Fruit fly (Drosophila melanogaster) whole organism, embryonic: ENCODE results near the gene Gr61a.
A peak's percentile ranks its signal among the peaks of the same experiment; 100 is the strongest.

Source experiments
- Aef1 ChIP-seq: fragments of 200-800 bp; sonication (Bioruptor generic); IDR thresholded peaks from 3 replicates; pipeline ENCODE4 v1.3.6; 2022; ENCODE audit warnings: missing biosample characterization, missing genetic modification characterization
- B-H1 ChIP-seq: fragments of 200-800 bp; sonication (Bioruptor generic); IDR thresholded peaks from 3 replicates; pipeline ENCODE4 v1.3.6; 2022; ENCODE audit warnings: missing biosample characterization, missing genetic modification characterization
- BEAF-32 ChIP-seq: fragments of 200-800 bp; sonication (Bioruptor generic); optimal IDR thresholded peaks from 3 replicates; lab custom pipeline; 2017; ENCODE audit warnings: missing biosample characterization, missing genetic modification characterization, mild to moderate bottlenecking, moderate library complexity, missing genetic modification reagents
- CG10147 ChIP-seq: fragments of 200-800 bp; sonication (Bioruptor generic); optimal IDR thresholded peaks from 2 replicates; lab custom pipeline; 2019; ENCODE audit warnings: missing biosample characterization, mild to moderate bottlenecking, missing genetic modification characterization, moderate library complexity
- CG10321 ChIP-seq: fragments of 200-800 bp; sonication (Bioruptor generic); IDR thresholded peaks from 2 replicates; pipeline ENCODE4 v1.3.6; 2022; ENCODE audit warnings: missing biosample characterization, missing genetic modification characterization
- CG10366 ChIP-seq: fragments of 200-800 bp; sonication (Bioruptor generic); IDR thresholded peaks from 2 replicates; pipeline ENCODE4 v1.3.6; 2022; ENCODE audit warnings: missing biosample characterization, missing genetic modification characterization
- CG10654 ChIP-seq: fragments of 200-800 bp; sonication (Bioruptor generic); optimal IDR thresholded peaks from 2 replicates; lab custom pipeline; 2016; ENCODE audit warnings: missing biosample characterization, missing genetic modification characterization
- CG10979 ChIP-seq: fragments of 200-800 bp; sonication (Bioruptor generic); optimal IDR thresholded peaks from 2 replicates; lab custom pipeline; 2018; ENCODE audit warnings: missing biosample characterization, mild to moderate bottlenecking, missing genetic modification characterization, moderate library complexity
- CG11723 ChIP-seq: fragments of 200-800 bp; sonication (Bioruptor generic); optimal IDR thresholded peaks from 2 replicates; lab custom pipeline; 2017; ENCODE audit warnings: missing biosample characterization, mild to moderate bottlenecking, missing genetic modification characterization
- CG13123 ChIP-seq: fragments of 200-800 bp; sonication (Bioruptor generic); optimal IDR thresholded peaks from 2 replicates; lab custom pipeline; 2016; ENCODE audit warnings: missing biosample characterization, missing genetic modification characterization
- CG14441 ChIP-seq: fragments of 200-800 bp; sonication (Bioruptor generic); IDR thresholded peaks from 2 replicates; pipeline ENCODE4 v1.3.6; 2022; ENCODE audit warnings: missing biosample characterization, missing genetic modification characterization
- CG17385 ChIP-seq: fragments of 200-800 bp; sonication (Bioruptor generic); optimal IDR thresholded peaks from 3 replicates; lab custom pipeline; 2018; ENCODE audit warnings: missing biosample characterization, mild to moderate bottlenecking, missing genetic modification characterization
- CG1792 ChIP-seq: fragments of 200-800 bp; sonication (Bioruptor generic); optimal IDR thresholded peaks from 2 replicates; lab custom pipeline; 2016; ENCODE audit warnings: missing biosample characterization, missing genetic modification characterization
- CG2120 ChIP-seq: fragments of 200-800 bp; sonication (Bioruptor generic); optimal IDR thresholded peaks from 3 replicates; lab custom pipeline; 2016; ENCODE audit warnings: missing biosample characterization, missing genetic modification characterization
- CG30020 ChIP-seq: fragments of 200-800 bp; optimal IDR thresholded peaks from 2 replicates; lab custom pipeline; 2019; ENCODE audit warnings: missing biosample characterization, mild to moderate bottlenecking, missing genetic modification characterization, moderate library complexity
- CG4360 ChIP-seq: fragments of 200-800 bp; sonication (Bioruptor generic); IDR thresholded peaks from 2 replicates; pipeline ENCODE4 v1.3.6; 2022; ENCODE audit warnings: missing biosample characterization, missing genetic modification characterization
- CG4854 ChIP-seq: fragments of 200-800 bp; sonication (Bioruptor generic); optimal IDR thresholded peaks from 2 replicates; lab custom pipeline; 2016; ENCODE audit warnings: missing biosample characterization, missing genetic modification characterization, inconsistent platforms
- CG7357 ChIP-seq: fragments of 200-800 bp; sonication (Bioruptor generic); IDR thresholded peaks from 3 replicates; pipeline ENCODE4 v1.3.6; 2022; ENCODE audit warnings: missing biosample characterization, missing genetic modification characterization
- CG8924 ChIP-seq: fragments of 200-800 bp; optimal IDR thresholded peaks from 3 replicates; lab custom pipeline; 2019; ENCODE audit warnings: missing biosample characterization, mild to moderate bottlenecking, missing genetic modification characterization, moderate library complexity
- CG9727 ChIP-seq: fragments of 200-800 bp; sonication (Bioruptor generic); optimal IDR thresholded peaks from 3 replicates; lab custom pipeline; 2017; ENCODE audit warnings: missing biosample characterization, mild to moderate bottlenecking, missing genetic modification characterization
- Drgx ChIP-seq: fragments of 200-800 bp; sonication (Bioruptor generic); IDR thresholded peaks from 2 replicates; pipeline ENCODE4 v1.3.6; 2022; ENCODE audit warnings: missing biosample characterization, missing genetic modification characterization
- Fer3 ChIP-seq: fragments of 200-800 bp; sonication (Bioruptor generic); optimal IDR thresholded peaks from 2 replicates; lab custom pipeline; 2018; ENCODE audit warnings: missing biosample characterization, mild to moderate bottlenecking, missing genetic modification characterization, moderate library complexity
- HmgD ChIP-seq: fragments of 200-800 bp; sonication (Bioruptor generic); optimal IDR thresholded peaks from 3 replicates; lab custom pipeline; 2016; ENCODE audit warnings: missing biosample characterization, missing genetic modification characterization
- Mad ChIP-seq: fragments of 200-800 bp; sonication (Bioruptor generic); optimal IDR thresholded peaks from 2 replicates; lab custom pipeline; 2016; ENCODE audit warnings: missing biosample characterization, missing genetic modification characterization
- Mrtf ChIP-seq: fragments of 200-800 bp; sonication (Bioruptor generic); IDR thresholded peaks from 3 replicates; pipeline ENCODE4 v1.3.6; 2022; ENCODE audit warnings: missing biosample characterization, missing genetic modification characterization
- Oaz ChIP-seq: fragments of 200-800 bp; sonication (Bioruptor generic); IDR thresholded peaks from 2 replicates; pipeline ENCODE4 v1.3.6; 2022; ENCODE audit warnings: missing biosample characterization, missing genetic modification characterization
- Ravus ChIP-seq: fragments of 200-800 bp; sonication (Bioruptor generic); IDR thresholded peaks from 2 replicates; pipeline ENCODE4 v1.3.6; 2022; ENCODE audit warnings: missing biosample characterization, missing genetic modification characterization
- YL-1 ChIP-seq: fragments of 200-800 bp; sonication (Bioruptor generic); optimal IDR thresholded peaks from 3 replicates; lab custom pipeline; 2017; ENCODE audit warnings: missing biosample characterization, mild to moderate bottlenecking, missing genetic modification characterization
- bab2 ChIP-seq: fragments of 200-800 bp; sonication (Bioruptor generic); optimal IDR thresholded peaks from 2 replicates; lab custom pipeline; 2016; ENCODE audit warnings: missing biosample characterization, missing genetic modification characterization
- bigmax ChIP-seq: fragments of 200-800 bp; sonication (Bioruptor generic); optimal IDR thresholded peaks from 2 replicates; lab custom pipeline; 2018; ENCODE audit warnings: missing biosample characterization, mild to moderate bottlenecking, missing genetic modification characterization
- btn ChIP-seq: fragments of 200-800 bp; sonication (Bioruptor generic); optimal IDR thresholded peaks from 2 replicates; lab custom pipeline; 2016; ENCODE audit warnings: missing biosample characterization, missing genetic modification characterization
- cg ChIP-seq: fragments of 200-800 bp; sonication (Bioruptor generic); optimal IDR thresholded peaks from 3 replicates; lab custom pipeline; 2019; ENCODE audit warnings: missing biosample characterization, mild to moderate bottlenecking, missing genetic modification characterization, moderate library complexity
- dan ChIP-seq: fragments of 200-800 bp; sonication (Bioruptor generic); IDR thresholded peaks from 2 replicates; pipeline ENCODE4 v1.3.6; 2022; ENCODE audit warnings: missing biosample characterization, missing genetic modification characterization
- danr ChIP-seq: fragments of 200-800 bp; sonication (Bioruptor generic); IDR thresholded peaks from 2 replicates; pipeline ENCODE4 v1.3.6; 2022; ENCODE audit warnings: missing biosample characterization, missing genetic modification characterization
- dimm ChIP-seq: fragments of 200-800 bp; sonication (Bioruptor generic); IDR thresholded peaks from 2 replicates; pipeline ENCODE4 v1.3.6; 2022; ENCODE audit warnings: missing biosample characterization, missing genetic modification characterization
- ems ChIP-seq: fragments of 200-800 bp; sonication (Bioruptor generic); optimal IDR thresholded peaks from 3 replicates; lab custom pipeline; 2016; ENCODE audit warnings: missing biosample characterization, missing genetic modification characterization
- ftz-f1 ChIP-seq: fragments of 200-800 bp; sonication (Bioruptor generic); optimal IDR thresholded peaks from 2 replicates; lab custom pipeline; 2016; ENCODE audit warnings: missing biosample characterization, missing genetic modification characterization
- h ChIP-seq: fragments of >200 bp; optimal IDR thresholded peaks from 2 replicates; lab custom pipeline; 2017
- hkb ChIP-seq, 2 experiments: fragments of 200-800 bp in 1 of 2; fragments of >200 bp in 1 of 2; sonication (Bioruptor generic) in 1 of 2; IDR thresholded peaks in 1 of 2; optimal IDR thresholded peaks in 1 of 2; 2 replicates each; pipeline versions ENCODE4 v1.3.6 to Lab custom; 2017 to 2022; ENCODE audit warnings: missing biosample characterization in 1 of 2, missing genetic modification characterization in 1 of 2
- insv ChIP-seq, 2 experiments: fragments of 200-800 bp; sonication (Bioruptor generic); optimal IDR thresholded peaks; 3 replicates each; lab custom pipeline; 2016 to 2018; ENCODE audit warnings: missing biosample characterization in 2 of 2, missing genetic modification characterization in 2 of 2
- inv ChIP-seq: fragments of 200-800 bp; sonication (Bioruptor generic); IDR thresholded peaks from 2 replicates; pipeline ENCODE4 v1.3.6; 2022; ENCODE audit warnings: missing biosample characterization, missing genetic modification characterization; ENCODE audit not compliant: partially characterized antibody
- lmd ChIP-seq: fragments of 200-800 bp; sonication (Bioruptor generic); IDR thresholded peaks from 2 replicates; pipeline ENCODE4 v1.3.6; 2022; ENCODE audit warnings: missing biosample characterization, missing genetic modification characterization
- pfk ChIP-seq: fragments of 200-800 bp; sonication (Bioruptor generic); optimal IDR thresholded peaks from 2 replicates; lab custom pipeline; 2018; ENCODE audit warnings: missing biosample characterization, mild to moderate bottlenecking, missing genetic modification characterization, moderate library complexity
- pita ChIP-seq: fragments of 200-800 bp; sonication (Bioruptor generic); optimal IDR thresholded peaks from 2 replicates; lab custom pipeline; 2017; ENCODE audit warnings: missing biosample characterization, mild to moderate bottlenecking, missing genetic modification characterization
- salm ChIP-seq: fragments of 200-800 bp; sonication (Bioruptor generic); optimal IDR thresholded peaks from 2 replicates; lab custom pipeline; 2018; ENCODE audit warnings: missing biosample characterization, mild to moderate bottlenecking, missing genetic modification characterization
- schlank ChIP-seq: fragments of 200-800 bp; sonication (Bioruptor generic); optimal IDR thresholded peaks from 2 replicates; lab custom pipeline; 2018; ENCODE audit warnings: missing biosample characterization, mild to moderate bottlenecking, missing genetic modification characterization
- sisA ChIP-seq: fragments of 200-800 bp; sonication (Bioruptor generic); IDR thresholded peaks from 2 replicates; pipeline ENCODE4 v1.3.6; 2022; ENCODE audit warnings: missing biosample characterization, missing genetic modification characterization
- slou ChIP-seq: fragments of 200-800 bp; sonication (Bioruptor generic); optimal IDR thresholded peaks from 3 replicates; lab custom pipeline; 2016; ENCODE audit warnings: missing biosample characterization, missing genetic modification characterization
- slp2 ChIP-seq: fragments of 200-800 bp; sonication (Bioruptor generic); optimal IDR thresholded peaks from 2 replicates; lab custom pipeline; 2016; ENCODE audit warnings: missing biosample characterization, missing genetic modification characterization
- sob ChIP-seq: fragments of 200-800 bp; sonication (Bioruptor generic); IDR thresholded peaks from 2 replicates; pipeline ENCODE4 v1.3.6; 2022; ENCODE audit warnings: missing biosample characterization, missing genetic modification characterization
- stwl ChIP-seq: fragments of 200-800 bp; sonication (Bioruptor generic); optimal IDR thresholded peaks from 3 replicates; lab custom pipeline; 2018; ENCODE audit warnings: missing biosample characterization, mild to moderate bottlenecking, missing genetic modification characterization, moderate library complexity
- zen ChIP-seq: fragments of 200-800 bp; sonication (Bioruptor generic); optimal IDR thresholded peaks from 3 replicates; lab custom pipeline; 2018; ENCODE audit warnings: missing biosample characterization, mild to moderate bottlenecking, missing genetic modification characterization, moderate library complexity

Gr61a gene

dm6 chr3L:884239-884638 is 43.0 kb downstream of the Gr61a start (continued):
- TF ChIP-seq slp2 (no peak), dimm (GFP tag; lab: Robert Waterston, UW) (no peak), CG9727 (GFP tag; lab: Kevin White, UChicago) (no peak), CG1792 (no peak), Fer3 (peak; percentile 23), pfk (no peak), btn (no peak), bigmax (GFP tag; lab: Kevin White, UChicago) (no peak), Mrtf (peak; percentile 10; the same call in 1 of the 3 replicates), zen (no peak), CG10654 (GFP tag; lab: Kevin White, UChicago) (no peak), ftz-f1 (GFP tag; lab: Kevin White, UChicago) (no peak), inv (GFP tag; lab: Robert Waterston, UW) (no peak), CG30020 (tag; lab: Kevin White, UChicago) (no peak), CG2120 (GFP tag; lab: Kevin White, UChicago) (peak; percentile 5), CG4360 (GFP tag; lab: Robert Waterston, UW) (no peak), sisA (GFP tag; lab: Robert Waterston, UW) (no peak), CG11723 (GFP tag; lab: Kevin White, UChicago) (no peak), YL-1 (no peak), cg (GFP tag; lab: Kevin White, UChicago) (no peak), Ravus (GFP tag; lab: Robert Waterston, UW) (no peak), danr (GFP tag; lab: Robert Waterston, UW) (no peak), dan (GFP tag; lab: Robert Waterston, UW) (no peak), CG7357 (GFP tag; lab: Robert Waterston, UW) (no peak), CG14441 (no peak), stwl (no peak), CG13123 (GFP tag; lab: Kevin White, UChicago) (no peak), pita (GFP tag; lab: Kevin White, UChicago) (no peak), CG10366 (GFP tag; lab: Robert Waterston, UW) (no peak), CG10321 (GFP tag; lab: Robert Waterston, UW) (no peak), h (lab: Kevin White, UChicago) (no peak), lmd (GFP tag; lab: Robert Waterston, UW) (peak; percentile 25; the same call in 1 of the 2 replicates), sob (peak; percentile 23; the same call in 1 of the 2 replicates), CG10147 (no peak), insv (GFP tag; optimal IDR thresholded peaks at IDR 0.05; lab: Kevin White, UChicago) (no peak), Drgx (peak; percentile 24; the same call in 1 of the 2 replicates), ems (GFP tag; lab: Kevin White, UChicago) (no peak), CG17385 (no peak), hkb (optimal IDR thresholded peaks at IDR 0.05; lab: Kevin White, UChicago) (no peak), hkb (GFP tag; IDR thresholded peaks at IDR 0.05; lab: Robert Waterston, UW) (0 out of 2 replicates have a peak, but pooled peaks have one; percentile 42), BEAF-32 (GFP tag; lab: Kevin White, UChicago) (no peak), slou (GFP tag; lab: Kevin White, UChicago) (no peak), B-H1 (GFP tag; lab: Robert Waterston, UW) (no peak), schlank (no peak), salm (tag; lab: Kevin White, UChicago) (no peak), CG8924 (tag; lab: Kevin White, UChicago) (no peak), Mad (GFP tag; lab: Kevin White, UChicago) (no peak), CG10979 (tag; lab: Kevin White, UChicago) (no peak), HmgD (GFP tag; lab: Kevin White, UChicago) (no peak), Oaz (GFP tag; lab: Robert Waterston, UW) (no peak), bab2 (GFP tag; lab: Kevin White, UChicago) (no peak), Aef1 (GFP tag; lab: Robert Waterston, UW) (peak; percentile 40; the same call in 1 of the 3 replicates), CG4854 (GFP tag; lab: Kevin White, UChicago) (no peak)
